Worm (Caenorhabditis elegans) whole organism, L4 larva: ENCODE data around the gene rnf-113.

Experiments
- D1046.2 ChIP-seq: fragments of 200-800 bp; sonication (Bioruptor generic); IDR thresholded peaks from 2 replicates; pipeline ENCODE4 v1.3.6; 2022; ENCODE audit warnings: missing genetic modification characterization, missing compliant biosample characterization
- F10B5.3 ChIP-seq: sonication (generic microtip); optimal IDR thresholded peaks from 2 replicates; lab custom pipeline; 2016; ENCODE audit warnings: mild to moderate bottlenecking, missing genetic modification characterization, missing compliant biosample characterization
- F49E8.2 ChIP-seq: sonication (generic microtip); optimal IDR thresholded peaks from 2 replicates; lab custom pipeline; 2016; ENCODE audit warnings: missing compliant biosample characterization, mild to moderate bottlenecking, missing genetic modification characterization, borderline replicate concordance
- R02D3.7 ChIP-seq: fragments of 150-350 bp; sonication (generic microtip); optimal IDR thresholded peaks from 3 replicates; lab custom pipeline; 2014; ENCODE audit warnings: missing biosample characterization, missing genetic modification characterization
- T26A8.4 ChIP-seq: fragments of 200-800 bp; sonication (Bioruptor generic); IDR thresholded peaks from 2 replicates; pipeline ENCODE4 v1.3.6; 2022; ENCODE audit warnings: missing genetic modification characterization, missing compliant biosample characterization
- Y105C5A.15 ChIP-seq: fragments of 200-800 bp; sonication (Bioruptor generic); IDR thresholded peaks from 2 replicates; pipeline ENCODE4 v1.3.6; 2022; ENCODE audit warnings: missing genetic modification characterization, missing compliant biosample characterization
- aha-1 ChIP-seq: fragments of 150-350 bp; peaks from one replicate; lab custom pipeline; 2014; ENCODE audit warnings: missing biosample characterization, missing genetic modification characterization
- ama-1 ChIP-seq: fragments of 150-350 bp; optimal IDR thresholded peaks from 2 replicates; lab custom pipeline; 2014; ENCODE audit warnings: inconsistent platforms, mixed read lengths
- arid-1 ChIP-seq: fragments of 200-800 bp; sonication (Bioruptor generic); conservative IDR thresholded peaks from 2 replicates; pipeline ENCODE4 v1.3.6; 2022; ENCODE audit warnings: missing genetic modification reagents, missing genetic modification characterization, missing compliant biosample characterization
- ceh-62 ChIP-seq: sonication (generic microtip); optimal IDR thresholded peaks from 2 replicates; lab custom pipeline; 2017; ENCODE audit warnings: missing biosample characterization, missing genetic modification characterization
- ceh-82 ChIP-seq: sonication (generic microtip); optimal IDR thresholded peaks from 2 replicates; lab custom pipeline; 2017; ENCODE audit warnings: missing biosample characterization, missing genetic modification characterization
- ces-1 ChIP-seq: fragments of 150-350 bp; sonication (generic microtip); optimal IDR thresholded peaks from 4 replicates; lab custom pipeline; 2014; ENCODE audit warnings: missing biosample characterization, missing genetic modification reagents, missing genetic modification characterization
- cey-2 ChIP-seq: sonication (generic microtip); optimal IDR thresholded peaks from 3 replicates; lab custom pipeline; 2017; ENCODE audit warnings: missing genetic modification characterization, mild to moderate bottlenecking, missing compliant biosample characterization, antibody characterized with exemption, borderline replicate concordance; ENCODE audit not compliant: insufficient read depth
- ctbp-1 ChIP-seq: fragments of 200-800 bp; sonication (Bioruptor generic); IDR thresholded peaks from 2 replicates; pipeline ENCODE4 v1.3.6; 2022; ENCODE audit warnings: missing genetic modification reagents, missing genetic modification characterization, missing compliant biosample characterization
- daf-12 ChIP-seq: fragments of 150-350 bp; optimal IDR thresholded peaks from 2 replicates; lab custom pipeline; 2014; ENCODE audit warnings: missing biosample characterization, missing genetic modification reagents, missing genetic modification characterization
- daf-16 ChIP-seq, 3 experiments: sonication (generic microtip); optimal IDR thresholded peaks; 2 replicates each; lab custom pipeline; 2016 to 2017; ENCODE audit warnings: missing genetic modification characterization in 3 of 3, missing genetic modification reagents in 3 of 3, mild to moderate bottlenecking in 2 of 3, missing compliant biosample characterization in 2 of 3, missing biosample characterization in 1 of 3, moderate library complexity in 1 of 3
- daf-19 ChIP-seq: fragments of 200-800 bp; sonication (Bioruptor generic); conservative IDR thresholded peaks from 2 replicates; pipeline ENCODE4 v1.3.6; 2022; ENCODE audit warnings: missing genetic modification characterization, missing compliant biosample characterization
- dmd-8 ChIP-seq: fragments of 200-800 bp; sonication (Bioruptor generic); IDR thresholded peaks from 2 replicates; pipeline ENCODE4 v1.3.6; 2022; ENCODE audit warnings: missing genetic modification characterization, missing compliant biosample characterization
- dpl-1 ChIP-seq: fragments of 150-350 bp; optimal IDR thresholded peaks from 2 replicates; lab custom pipeline; 2014; ENCODE audit warnings: missing biosample characterization, missing genetic modification reagents, missing genetic modification characterization
- duxl-1 ChIP-seq: sonication (generic microtip); optimal IDR thresholded peaks from 2 replicates; lab custom pipeline; 2016; ENCODE audit warnings: mild to moderate bottlenecking, missing genetic modification characterization, moderate library complexity, missing compliant biosample characterization; ENCODE audit not compliant: poor library complexity
- egl-27 ChIP-seq: sonication (generic microtip); optimal IDR thresholded peaks from 3 replicates; lab custom pipeline; 2017; ENCODE audit warnings: missing biosample characterization, missing genetic modification reagents, missing genetic modification characterization
- gei-8 ChIP-seq: fragments of 200-800 bp; sonication (Bioruptor generic); optimal IDR thresholded peaks from 2 replicates; lab custom pipeline; 2018; ENCODE audit warnings: mild to moderate bottlenecking, missing genetic modification characterization, missing compliant biosample characterization
- hif-1 ChIP-seq, 2 experiments: sonication (generic microtip); optimal IDR thresholded peaks; 2 replicates each; lab custom pipeline; 2016 to 2017; ENCODE audit warnings: missing compliant biosample characterization in 2 of 2, missing genetic modification characterization in 2 of 2, missing genetic modification reagents in 2 of 2, missing genotype in 2 of 2, mild to moderate bottlenecking in 1 of 2
- hlh-30 ChIP-seq: sonication (generic microtip); optimal IDR thresholded peaks from 2 replicates; lab custom pipeline; 2017; ENCODE audit warnings: antibody characterized with exemption, mild to moderate bottlenecking, missing genetic modification characterization, missing compliant biosample characterization; ENCODE audit not compliant: insufficient read depth
- hmg-1.1 ChIP-seq: fragments of 200-800 bp; sonication (Bioruptor generic); IDR thresholded peaks from 2 replicates; pipeline ENCODE4 v1.3.6; 2022; ENCODE audit warnings: missing genetic modification reagents, missing genetic modification characterization, missing compliant biosample characterization
- jun-1 ChIP-seq: fragments of 150-350 bp; optimal IDR thresholded peaks from 2 replicates; lab custom pipeline; 2014; ENCODE audit warnings: missing biosample characterization, missing genetic modification reagents, missing genetic modification characterization
- lim-7 ChIP-seq: fragments of 200-800 bp; sonication (Bioruptor generic); IDR thresholded peaks from 2 replicates; pipeline ENCODE4 v1.3.6; 2022; ENCODE audit warnings: missing genetic modification characterization, missing compliant biosample characterization
- lin-1 ChIP-seq: fragments of 200-800 bp; sonication (Bioruptor generic); IDR thresholded peaks from 2 replicates; pipeline ENCODE4 v1.3.6; 2022; ENCODE audit warnings: missing genetic modification reagents, missing genetic modification characterization, missing compliant biosample characterization
- lin-15B ChIP-seq: fragments of 150-350 bp; sonication (generic microtip); optimal IDR thresholded peaks from 3 replicates; lab custom pipeline; 2014; ENCODE audit warnings: missing biosample characterization, missing genetic modification characterization
- lir-3 ChIP-seq: sonication (generic microtip); optimal IDR thresholded peaks from 2 replicates; lab custom pipeline; 2016; ENCODE audit warnings: mild to moderate bottlenecking, missing genetic modification characterization, missing compliant biosample characterization
- lsy-2 ChIP-seq, 2 experiments: fragments of 150-350 bp in 1 of 2; sonication (generic microtip) in 1 of 2; optimal IDR thresholded peaks; 2 replicates each; lab custom pipeline; 2014 to 2017; ENCODE audit warnings: missing biosample characterization in 2 of 2, missing genetic modification characterization in 2 of 2
- madf-5 ChIP-seq, 2 experiments: fragments of 200-800 bp; sonication (Bioruptor generic); IDR thresholded peaks; 2 replicates each; pipeline ENCODE4 v1.3.6; 2022; ENCODE audit warnings: missing compliant biosample characterization in 2 of 2, missing genetic modification characterization in 2 of 2
- mdt-29 ChIP-seq: fragments of 200-800 bp; sonication (Bioruptor generic); IDR thresholded peaks from 2 replicates; pipeline ENCODE4 v1.3.6; 2022; ENCODE audit warnings: missing genetic modification reagents, missing genetic modification characterization, missing compliant biosample characterization
- mes-2 ChIP-seq: sonication (generic microtip); optimal IDR thresholded peaks from 2 replicates; lab custom pipeline; 2016; ENCODE audit warnings: missing genotype, mild to moderate bottlenecking, missing genetic modification characterization, missing compliant biosample characterization; ENCODE audit not compliant: poor library complexity, severe bottlenecking
- mxl-3 ChIP-seq: fragments of 200-800 bp; sonication (Bioruptor generic); optimal IDR thresholded peaks from 2 replicates; lab custom pipeline; 2018; ENCODE audit warnings: mild to moderate bottlenecking, missing genetic modification characterization, missing compliant biosample characterization
- nhr-111 ChIP-seq: fragments of 200-800 bp; sonication (Bioruptor generic); optimal IDR thresholded peaks from 2 replicates; lab custom pipeline; 2018; ENCODE audit warnings: mild to moderate bottlenecking, missing genetic modification characterization, missing compliant biosample characterization
- nhr-25 ChIP-seq: sonication (generic microtip); optimal IDR thresholded peaks from 2 replicates; lab custom pipeline; 2017; ENCODE audit warnings: missing genetic modification characterization, mild to moderate bottlenecking, missing compliant biosample characterization, antibody characterized with exemption, moderate library complexity, borderline replicate concordance; ENCODE audit not compliant: insufficient read depth
- nhr-28 ChIP-seq: fragments of 150-350 bp; optimal IDR thresholded peaks from 2 replicates; lab custom pipeline; 2014; ENCODE audit warnings: missing biosample characterization, missing genetic modification characterization
- nhr-42 ChIP-seq: fragments of 200-800 bp; sonication (Bioruptor generic); IDR thresholded peaks from 2 replicates; pipeline ENCODE4 v1.3.6; 2022; ENCODE audit warnings: missing genetic modification characterization, missing compliant biosample characterization
- nhr-77 ChIP-seq: fragments of 150-350 bp; optimal IDR thresholded peaks from 2 replicates; lab custom pipeline; 2014; ENCODE audit warnings: missing biosample characterization, missing genetic modification characterization
- pqm-1 ChIP-seq: sonication (generic microtip); optimal IDR thresholded peaks from 2 replicates; lab custom pipeline; 2017; ENCODE audit warnings: missing biosample characterization, missing genetic modification characterization
- skn-1 ChIP-seq: fragments of 150-350 bp; optimal IDR thresholded peaks from 2 replicates; lab custom pipeline; 2014; ENCODE audit warnings: missing biosample characterization, missing genetic modification characterization
- snpc-4 ChIP-seq: fragments of 150-350 bp; optimal IDR thresholded peaks from 2 replicates; lab custom pipeline; 2014; ENCODE audit warnings: missing biosample characterization, missing genetic modification characterization
- spr-3 ChIP-seq: fragments of 200-800 bp; sonication (Bioruptor generic); optimal IDR thresholded peaks from 2 replicates; lab custom pipeline; 2018; ENCODE audit warnings: mild to moderate bottlenecking, missing genetic modification characterization, missing compliant biosample characterization
- unc-130 ChIP-seq: sonication (generic microtip); optimal IDR thresholded peaks from 2 replicates; lab custom pipeline; 2016; ENCODE audit warnings: missing genetic modification reagents, missing genetic modification characterization, missing compliant biosample characterization
- unc-39 ChIP-seq: sonication (generic microtip); optimal IDR thresholded peaks from 2 replicates; lab custom pipeline; 2017; ENCODE audit warnings: missing biosample characterization, missing genetic modification characterization
- vab-7 ChIP-seq: fragments of 200-800 bp; sonication (Bioruptor generic); IDR thresholded peaks from 2 replicates; pipeline ENCODE4 v1.3.6; 2022; ENCODE audit warnings: missing genetic modification reagents, missing genetic modification characterization, missing compliant biosample characterization
- zag-1 ChIP-seq: fragments of 150-350 bp; optimal IDR thresholded peaks from 2 replicates; lab custom pipeline; 2014; ENCODE audit warnings: missing biosample characterization, missing genetic modification characterization
- zfp-3 ChIP-seq: fragments of 200-800 bp; sonication (Bioruptor generic); conservative IDR thresholded peaks from 2 replicates; pipeline ENCODE4 v1.3.6; 2022; ENCODE audit warnings: missing genetic modification reagents, missing genetic modification characterization, missing compliant biosample characterization
- zip-11 ChIP-seq: fragments of 200-800 bp; sonication (Bioruptor generic); IDR thresholded peaks from 2 replicates; pipeline ENCODE4 v1.3.6; 2022; ENCODE audit warnings: missing genetic modification characterization, missing compliant biosample characterization
- zip-2 ChIP-seq: fragments of 150-350 bp; optimal IDR thresholded peaks from 2 replicates; lab custom pipeline; 2014; ENCODE audit warnings: missing biosample characterization, missing genetic modification characterization

Gene rnf-113

DNA sequence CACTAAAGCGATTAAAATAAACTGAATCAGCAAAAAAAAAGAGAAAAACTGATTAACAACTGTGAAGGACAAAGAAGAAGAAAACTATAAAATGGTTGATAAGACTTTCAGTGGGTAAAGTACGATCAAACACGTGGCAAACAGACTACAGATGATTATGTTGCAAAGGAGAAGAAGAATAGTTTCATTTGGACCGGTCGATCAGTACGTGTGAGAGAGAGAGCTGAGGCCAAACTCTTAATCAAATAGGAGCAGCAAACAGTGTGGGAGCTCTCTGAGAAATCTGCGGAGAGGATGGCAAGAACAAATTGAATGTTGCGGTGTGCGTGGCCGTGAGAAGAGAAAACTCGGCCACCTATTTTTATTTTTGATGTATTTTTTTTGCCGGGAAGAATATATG is 38.4 kb downstream of the rnf-113 start (continued):
- TF ChIP-seq dmd-8 (GFP tag; lab: Robert Waterston, UW) (no peak), zip-11 (no peak), zfp-3 (GFP tag; lab: Robert Waterston, UW) (no peak), mdt-29 (GFP tag; lab: Robert Waterston, UW) (0 out of 2 replicates have a peak, but pooled peaks have one; percentile 41), hlh-30 (tag; lab: Kevin White, UChicago) (peak; percentile 61), nhr-28 (peak; percentile 79), ceh-82 (tag; lab: Kevin White, UChicago) (no peak), vab-7 (GFP tag; lab: Robert Waterston, UW) (no peak), mxl-3 (GFP tag; lab: Kevin White, UChicago) (peak; percentile 56), zip-2 (tag; lab: Kevin White, UChicago) (no peak), ceh-62 (no peak), F49E8.2 (tag; lab: Kevin White, UChicago) (no peak), nhr-42 (no peak), nhr-111 (GFP tag; lab: Kevin White, UChicago) (no peak), gei-8 (no peak), duxl-1 (tag; lab: Kevin White, UChicago) (peak; percentile 9), unc-39 (no peak), T26A8.4 (GFP tag; lab: Robert Waterston, UW) (peak; percentile 57), daf-19 (GFP tag; lab: Robert Waterston, UW) (no peak), zag-1 (no peak), lir-3 (tag; lab: Kevin White, UChicago) (no peak), lsy-2 (tag; optimal IDR thresholded peaks at IDR 0.05; lab: Kevin White, UChicago) (peak in 1 of 2 experiments; percentile 21), jun-1 (tag; lab: Kevin White, UChicago) (no peak), ces-1 (GFP tag; lab: Kevin White, UChicago) (no peak), hmg-1.1 (no peak), F10B5.3 (tag; lab: Kevin White, UChicago) (no peak), egl-27 (tag; lab: Kevin White, UChicago) (no peak), cey-2 (tag; lab: Kevin White, UChicago) (no peak), nhr-77 (peak; percentile 65), nhr-25 (no peak), snpc-4 (tag; lab: Kevin White, UChicago) (no peak), lin-15B (no peak), lim-7 (no peak), madf-5 (GFP tag; IDR thresholded peaks at IDR 0.05; lab: Robert Waterston, UW) (no peak), ctbp-1 (GFP tag; lab: Robert Waterston, UW) (no peak), arid-1 (GFP tag; lab: Robert Waterston, UW) (0 out of 2 replicates have a peak, but pooled peaks have one; percentile 27), spr-3 (no peak), ama-1 (lab: Kevin White, UChicago) (no peak), daf-16 (GFP tag; optimal IDR thresholded peaks at IDR 0.05; lab: Kevin White, UChicago) (no peak), daf-16 (tag; optimal IDR thresholded peaks at IDR 0.05; lab: Kevin White, UChicago) (peak; percentile 22), lin-1 (GFP tag; lab: Robert Waterston, UW) (0 out of 2 replicates have a peak, but pooled peaks have one; percentile 23), daf-12 (tag; lab: Kevin White, UChicago) (no peak), hif-1 (tag; optimal IDR thresholded peaks at IDR 0.05; lab: Kevin White, UChicago) (no peak), aha-1 (no peak), unc-130 (GFP tag; lab: Kevin White, UChicago) (no peak), pqm-1 (tag; lab: Kevin White, UChicago) (peak; percentile 43), R02D3.7 (tag; lab: Kevin White, UChicago) (no peak), D1046.2 (GFP tag; lab: Robert Waterston, UW) (no peak), Y105C5A.15 (GFP tag; lab: Robert Waterston, UW) (no peak), dpl-1 (GFP tag; lab: Kevin White, UChicago) (no peak), skn-1 (tag; lab: Kevin White, UChicago) (no peak), mes-2 (tag; lab: Kevin White, UChicago) (peak; percentile 40)
